Worm (Caenorhabditis elegans) whole organism, late embryonic: ENCODE measurements around the gene col-167.

Experiments
- C08G9.2 ChIP-seq: sonication (generic microtip); optimal IDR thresholded peaks from 2 replicates; lab custom pipeline; 2016; ENCODE audit warnings: mild to moderate bottlenecking, missing genetic modification characterization, moderate library complexity, missing compliant biosample characterization
- F13H6.1 ChIP-seq: sonication (generic microtip); optimal IDR thresholded peaks from 2 replicates; lab custom pipeline; 2016; ENCODE audit warnings: missing genetic modification characterization, missing compliant biosample characterization
- K02D7.2 ChIP-seq: sonication (generic microtip); optimal IDR thresholded peaks from 2 replicates; lab custom pipeline; 2017; ENCODE audit warnings: mild to moderate bottlenecking, missing genetic modification characterization, missing compliant biosample characterization
- K09A11.1 ChIP-seq: sonication (generic microtip); optimal IDR thresholded peaks from 2 replicates; lab custom pipeline; 2017; ENCODE audit warnings: antibody characterized with exemption, mild to moderate bottlenecking, missing genetic modification characterization, missing compliant biosample characterization; ENCODE audit not compliant: insufficient read depth
- Y22D7AL.16 ChIP-seq: sonication (generic microtip); optimal IDR thresholded peaks from 2 replicates; lab custom pipeline; 2016; ENCODE audit warnings: missing genetic modification characterization, missing compliant biosample characterization
- ahr-1 ChIP-seq: sonication (generic microtip); optimal IDR thresholded peaks from 2 replicates; lab custom pipeline; 2016; ENCODE audit warnings: missing genetic modification characterization, missing compliant biosample characterization
- ama-1 ChIP-seq: fragments of 150-350 bp; optimal IDR thresholded peaks from 2 replicates; lab custom pipeline; 2014
- ceh-14 ChIP-seq: sonication (generic microtip); optimal IDR thresholded peaks from 2 replicates; lab custom pipeline; 2016; ENCODE audit warnings: missing genotype, missing genetic modification characterization, missing compliant biosample characterization
- ceh-18 ChIP-seq: sonication (generic microtip); optimal IDR thresholded peaks from 2 replicates; lab custom pipeline; 2016; ENCODE audit warnings: missing genetic modification characterization, missing compliant biosample characterization
- ceh-19 ChIP-seq: fragments of 200-800 bp; sonication (Bioruptor generic); optimal IDR thresholded peaks from 2 replicates; lab custom pipeline; 2018; ENCODE audit warnings: mild to moderate bottlenecking, missing genetic modification characterization, missing compliant biosample characterization
- ceh-2 ChIP-seq: sonication (generic microtip); optimal IDR thresholded peaks from 2 replicates; lab custom pipeline; 2016; ENCODE audit warnings: missing genotype, missing genetic modification characterization, missing compliant biosample characterization
- ceh-24 ChIP-seq: sonication (generic microtip); optimal IDR thresholded peaks from 2 replicates; lab custom pipeline; 2016; ENCODE audit warnings: mild to moderate bottlenecking, missing genetic modification characterization, missing compliant biosample characterization
- ceh-30 ChIP-seq: fragments of 150-350 bp; optimal IDR thresholded peaks from 2 replicates; lab custom pipeline; 2014; ENCODE audit warnings: missing biosample characterization, missing genetic modification characterization
- ceh-6 ChIP-seq: fragments of 200-800 bp; sonication (Bioruptor generic); optimal IDR thresholded peaks from 2 replicates; lab custom pipeline; 2018; ENCODE audit warnings: mild to moderate bottlenecking, missing genetic modification characterization, missing compliant biosample characterization
- ceh-9 ChIP-seq: sonication (generic microtip); optimal IDR thresholded peaks from 2 replicates; lab custom pipeline; 2016; ENCODE audit warnings: mild to moderate bottlenecking, missing genetic modification characterization, inconsistent platforms, missing compliant biosample characterization
- che-1 ChIP-seq: sonication (generic microtip); optimal IDR thresholded peaks from 2 replicates; lab custom pipeline; 2016; ENCODE audit warnings: mild to moderate bottlenecking, missing genetic modification characterization, missing compliant biosample characterization
- dmd-4 ChIP-seq: sonication (generic microtip); optimal IDR thresholded peaks from 2 replicates; lab custom pipeline; 2016; ENCODE audit warnings: borderline replicate concordance, missing genetic modification characterization, missing compliant biosample characterization
- elt-2 ChIP-seq: sonication (generic microtip); optimal IDR thresholded peaks from 2 replicates; lab custom pipeline; 2016; ENCODE audit warnings: missing genetic modification reagents, missing genetic modification characterization, missing compliant biosample characterization
- eyg-1 ChIP-seq: sonication (generic microtip); optimal IDR thresholded peaks from 2 replicates; lab custom pipeline; 2016; ENCODE audit warnings: missing genotype, missing genetic modification characterization, missing compliant biosample characterization
- fax-1 ChIP-seq: sonication (generic microtip); optimal IDR thresholded peaks from 2 replicates; lab custom pipeline; 2016; ENCODE audit warnings: missing genotype, missing genetic modification characterization, missing compliant biosample characterization
- fkh-10 ChIP-seq: fragments of 150-350 bp; optimal IDR thresholded peaks from 2 replicates; lab custom pipeline; 2014; ENCODE audit warnings: missing biosample characterization, missing genetic modification reagents, missing genetic modification characterization
- fkh-6 ChIP-seq: sonication (generic microtip); optimal IDR thresholded peaks from 2 replicates; lab custom pipeline; 2016; ENCODE audit warnings: missing genetic modification characterization, missing compliant biosample characterization
- gmeb-2 ChIP-seq: sonication (generic microtip); optimal IDR thresholded peaks from 2 replicates; lab custom pipeline; 2016; ENCODE audit warnings: missing genetic modification characterization, inconsistent platforms, missing compliant biosample characterization
- hlh-15 ChIP-seq: sonication (generic microtip); optimal IDR thresholded peaks from 2 replicates; lab custom pipeline; 2016; ENCODE audit warnings: missing genetic modification characterization, missing compliant biosample characterization
- hlh-30 ChIP-seq: sonication (generic microtip); optimal IDR thresholded peaks from 2 replicates; lab custom pipeline; 2017; ENCODE audit warnings: antibody characterized with exemption, missing genetic modification characterization, missing compliant biosample characterization; ENCODE audit not compliant: insufficient read depth
- hlh-6 ChIP-seq: sonication (generic microtip); optimal IDR thresholded peaks from 2 replicates; lab custom pipeline; 2016; ENCODE audit warnings: missing genotype, missing genetic modification characterization, missing compliant biosample characterization
- lin-11 ChIP-seq: fragments of 200-800 bp; sonication (Bioruptor generic); optimal IDR thresholded peaks from 2 replicates; lab custom pipeline; 2018; ENCODE audit warnings: mild to moderate bottlenecking, missing genetic modification characterization, missing compliant biosample characterization
- mec-3 ChIP-seq: sonication (generic microtip); optimal IDR thresholded peaks from 2 replicates; lab custom pipeline; 2016; ENCODE audit warnings: borderline replicate concordance, missing genetic modification characterization, missing compliant biosample characterization
- nfya-1 ChIP-seq: sonication (generic microtip); optimal IDR thresholded peaks from 2 replicates; lab custom pipeline; 2017; ENCODE audit warnings: missing genetic modification characterization, mild to moderate bottlenecking, missing compliant biosample characterization, antibody characterized with exemption, moderate library complexity
- nhr-232 ChIP-seq: sonication (generic microtip); optimal IDR thresholded peaks from 2 replicates; lab custom pipeline; 2016; ENCODE audit warnings: missing genetic modification characterization, missing compliant biosample characterization
- odd-2 ChIP-seq: sonication (generic microtip); optimal IDR thresholded peaks from 2 replicates; lab custom pipeline; 2017; ENCODE audit warnings: antibody characterized with exemption, mild to moderate bottlenecking, missing genetic modification characterization, missing compliant biosample characterization
- pag-3 ChIP-seq: sonication (generic microtip); optimal IDR thresholded peaks from 2 replicates; lab custom pipeline; 2016; ENCODE audit warnings: missing compliant biosample characterization, missing genetic modification characterization, borderline replicate concordance
- pat-9 ChIP-seq: fragments of 200-800 bp; sonication (Bioruptor generic); optimal IDR thresholded peaks from 2 replicates; lab custom pipeline; 2018; ENCODE audit warnings: mild to moderate bottlenecking, missing genetic modification characterization, moderate library complexity, missing compliant biosample characterization
- pqm-1 ChIP-seq: sonication (generic microtip); optimal IDR thresholded peaks from 2 replicates; lab custom pipeline; 2016; ENCODE audit warnings: missing genetic modification characterization, missing compliant biosample characterization
- ref-2 ChIP-seq: sonication (generic microtip); optimal IDR thresholded peaks from 2 replicates; lab custom pipeline; 2016; ENCODE audit warnings: missing genetic modification characterization, missing compliant biosample characterization
- sox-4 ChIP-seq: sonication (generic microtip); optimal IDR thresholded peaks from 2 replicates; lab custom pipeline; 2017; ENCODE audit warnings: mild to moderate bottlenecking, missing genetic modification characterization, inconsistent platforms, missing compliant biosample characterization
- syd-9 ChIP-seq: sonication (generic microtip); optimal IDR thresholded peaks from 2 replicates; lab custom pipeline; 2016; ENCODE audit warnings: mild to moderate bottlenecking, missing genetic modification characterization, moderate library complexity, missing compliant biosample characterization
- ttx-3 ChIP-seq: sonication (generic microtip); optimal IDR thresholded peaks from 2 replicates; lab custom pipeline; 2016; ENCODE audit warnings: missing genetic modification reagents, missing genetic modification characterization, missing compliant biosample characterization
- unc-55 ChIP-seq: sonication (generic microtip); optimal IDR thresholded peaks from 2 replicates; lab custom pipeline; 2017; ENCODE audit warnings: missing biosample characterization, missing genetic modification reagents, missing genetic modification characterization

The col-167 gene

ce11 chrX:6320887-6321286 lies 2.4 kb upstream of the col-167 start:
- TF ChIP-seq pag-3 (no peak), K02D7.2 (tag; lab: Kevin White, UChicago) (no peak), nhr-232 (tag; lab: Kevin White, UChicago) (no peak), ama-1 (lab: Kevin White, UChicago) (no peak), pqm-1 (tag; lab: Kevin White, UChicago) (no peak), ceh-14 (tag; lab: Kevin White, UChicago) (no peak), fkh-6 (no peak), odd-2 (tag; lab: Kevin White, UChicago) (no peak), ahr-1 (tag; lab: Kevin White, UChicago) (no peak)
- TF ChIP-seq, all 69 proteins: peak for 0

- TF ChIP-seq ceh-18 (tag; lab: Kevin White, UChicago), result no peak
- TF ChIP-seq fkh-6, result no peak
- TF ChIP-seq fkh-10 (GFP tag; lab: Kevin White, UChicago), result no peak
- TF ChIP-seq dmd-4 (tag; lab: Kevin White, UChicago), result no peak
- no peak for TF ChIP-seq Y22D7AL.16 (tag; lab: Kevin White, UChicago)
- no peak for TF ChIP-seq hlh-15 (tag; lab: Kevin White, UChicago)
- TF ChIP-seq mec-3 (tag; lab: Kevin White, UChicago), result no peak
- no peak for TF ChIP-seq F13H6.1 (tag; lab: Kevin White, UChicago)
- TF ChIP-seq ceh-14 (tag; lab: Kevin White, UChicago), result no peak
- no peak for TF ChIP-seq elt-2 (tag; lab: Kevin White, UChicago)
- no peak for TF ChIP-seq nhr-232 (tag; lab: Kevin White, UChicago)
- TF ChIP-seq che-1, result no peak
- TF ChIP-seq ceh-6 (GFP tag; lab: Kevin White, UChicago), result no peak
- TF ChIP-seq hlh-30 (tag; lab: Kevin White, UChicago), result no peak
- TF ChIP-seq nfya-1 (tag; lab: Kevin White, UChicago), result no peak
- TF ChIP-seq sox-4 (tag; lab: Kevin White, UChicago), result no peak
- no peak for TF ChIP-seq ceh-19
- no peak for TF ChIP-seq unc-55
- TF ChIP-seq K09A11.1 (tag; lab: Kevin White, UChicago), result no peak
- no peak for TF ChIP-seq ceh-30
Observed at ce11 chrX:6321380-6321779, 1.9 kb upstream of the col-167 start.

- TF ChIP-seq syd-9 (tag; lab: Kevin White, UChicago) (no peak), lin-11 (tag; lab: Kevin White, UChicago) (no peak), nfya-1 (tag; lab: Kevin White, UChicago) (no peak), ref-2 (tag; lab: Kevin White, UChicago) (no peak), ceh-9 (tag; lab: Kevin White, UChicago) (no peak), ttx-3 (tag; lab: Kevin White, UChicago) (no peak), ceh-30 (no peak), pat-9 (no peak), ceh-18 (tag; lab: Kevin White, UChicago) (no peak), hlh-6 (tag; lab: Kevin White, UChicago) (no peak), fax-1 (tag; lab: Kevin White, UChicago) (no peak), ceh-2 (no peak), eyg-1 (no peak)
Observed at ce11 chrX:6326088-6326487, 2.8 kb downstream of the col-167 start, which contains the start of gene col-168. Gene col-168, plus strand, starts transcription at chrX:6326388.

ce11 chrX:6328860-6329259 lies 5.6 kb downstream of the col-167 start, which contains the start of gene col-169:
Gene col-169, plus strand, starts transcription at chrX:6329160.
- TF ChIP-seq fax-1 (tag; lab: Kevin White, UChicago) (no peak), ceh-24 (no peak), C08G9.2 (tag; lab: Kevin White, UChicago) (no peak), gmeb-2 (tag; lab: Kevin White, UChicago) (no peak)
